Worm (Caenorhabditis elegans) whole organism, L4 larva: ENCODE results near the gene Y62E10A.13.
A peak's percentile ranks its signal among the peaks of the same experiment; 100 is the strongest.

Experiments used
- aly-2 ChIP-seq: sonication (generic microtip); optimal IDR thresholded peaks from 2 replicates; lab custom pipeline; 2018; ENCODE audit warnings: missing biosample characterization, missing genetic modification characterization
- ceh-82 ChIP-seq: sonication (generic microtip); optimal IDR thresholded peaks from 2 replicates; lab custom pipeline; 2017; ENCODE audit warnings: missing biosample characterization, missing genetic modification characterization
- ces-1 ChIP-seq: fragments of 150-350 bp; sonication (generic microtip); optimal IDR thresholded peaks from 4 replicates; lab custom pipeline; 2014; ENCODE audit warnings: missing biosample characterization, missing genetic modification reagents, missing genetic modification characterization
- nhr-237 ChIP-seq: sonication (generic microtip); optimal IDR thresholded peaks from 2 replicates; lab custom pipeline; 2017; ENCODE audit warnings: missing biosample characterization, missing genetic modification characterization
- nhr-28 ChIP-seq: fragments of 150-350 bp; optimal IDR thresholded peaks from 2 replicates; lab custom pipeline; 2014; ENCODE audit warnings: missing biosample characterization, missing genetic modification characterization
- nhr-77 ChIP-seq: fragments of 150-350 bp; optimal IDR thresholded peaks from 2 replicates; lab custom pipeline; 2014; ENCODE audit warnings: missing biosample characterization, missing genetic modification characterization

DNA sequence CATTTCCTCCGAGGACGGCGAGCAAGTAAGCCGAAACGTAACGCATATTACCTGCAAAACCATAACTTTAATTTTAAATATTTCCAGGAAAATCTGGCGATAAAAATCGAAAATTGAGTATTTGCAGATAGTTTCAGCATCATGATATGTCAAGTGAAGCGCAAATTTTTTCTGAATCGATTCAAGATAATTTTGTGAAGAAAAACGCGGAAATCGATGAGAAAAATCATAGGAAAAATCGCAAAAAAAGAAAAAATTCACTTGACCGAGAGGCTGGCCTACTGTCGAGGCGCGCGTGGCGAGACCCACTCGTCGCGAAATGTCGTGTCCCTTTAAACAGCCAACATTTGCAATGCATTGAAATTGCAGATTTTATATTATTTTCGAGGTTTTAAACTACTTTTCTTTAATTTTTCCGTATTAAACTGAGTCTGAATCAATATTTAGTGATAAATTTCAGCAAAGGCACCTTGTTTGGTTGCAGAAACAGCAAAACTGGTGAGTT lies 28.6 kb downstream of the Y62E10A.13 start, which contains the start of the genes rla-2, popl-7 and Y62E10A.24:
- TF ChIP-seq nhr-237 (tag; lab: Kevin White, UChicago) (no peak), ces-1 (GFP tag; lab: Kevin White, UChicago) (no peak), nhr-28 (no peak), ceh-82 (no peak), aly-2 (tag; lab: Kevin White, UChicago) (no peak), nhr-77 (tag; lab: Kevin White, UChicago) (peak; percentile 16)
